Worm (Caenorhabditis elegans) whole organism, L2 larva: ENCODE results near the gene fbxa-104.

Experiments
- ama-1 ChIP-seq: fragments of 150-350 bp; optimal IDR thresholded peaks from 2 replicates; lab custom pipeline; 2018; ENCODE audit warnings: inconsistent platforms
- lin-13 ChIP-seq: fragments of 150-350 bp; optimal IDR thresholded peaks from 2 replicates; lab custom pipeline; 2014; ENCODE audit warnings: missing biosample characterization, missing genetic modification reagents, missing genetic modification characterization
- mab-5 ChIP-seq: fragments of 150-350 bp; optimal IDR thresholded peaks from 2 replicates; lab custom pipeline; 2014; ENCODE audit warnings: missing biosample characterization, missing genetic modification characterization
- nhr-12 ChIP-seq: fragments of 150-350 bp; optimal IDR thresholded peaks from 2 replicates; lab custom pipeline; 2014; ENCODE audit warnings: missing biosample characterization, missing genetic modification characterization
- peb-1 ChIP-seq: fragments of 150-350 bp; optimal IDR thresholded peaks from 2 replicates; lab custom pipeline; 2014; ENCODE audit warnings: missing biosample characterization, missing genetic modification characterization

DNA sequence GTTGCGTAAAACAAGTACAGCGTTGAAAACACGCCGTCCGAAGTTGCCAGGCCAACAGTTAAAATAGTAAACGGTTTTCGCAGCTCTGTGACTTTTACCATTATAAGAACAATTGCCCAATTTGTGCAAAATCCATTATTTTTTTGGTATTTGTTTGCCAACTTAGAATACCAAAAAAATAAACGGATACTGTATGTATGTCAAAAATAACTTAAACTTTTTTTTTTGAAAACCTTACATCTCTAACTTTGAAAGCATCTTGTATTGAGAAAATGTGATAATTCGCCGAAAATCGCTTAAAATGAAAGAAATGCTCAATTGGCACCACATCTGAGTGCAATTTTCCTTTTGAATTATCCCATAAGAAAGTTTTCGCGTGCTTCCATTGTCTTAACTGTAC, 24.8 kb downstream of the fbxa-104 start, which contains the start of gene fbxa-199:
- TF ChIP-seq peb-1 (tag; lab: Kevin White, UChicago) (no peak), nhr-12 (tag; lab: Kevin White, UChicago) (no peak), mab-5 (tag; lab: Kevin White, UChicago) (no peak), lin-13 (GFP tag; lab: Kevin White, UChicago) (no peak), ama-1 (lab: Kevin White, UChicago) (no peak)
